Worm (Caenorhabditis elegans) whole organism, L2 larva: ENCODE data around the gene par-2.
"Not testable (repeated sequence)": the region's sequence is repeated elsewhere in the genome, so short reads cannot be mapped to it uniquely, and the experiment has no call there.

ENCODE experiments used
- C34F6.9 ChIP-seq: fragments of 150-350 bp; optimal IDR thresholded peaks from 2 replicates; lab custom pipeline; 2014; ENCODE audit warnings: missing biosample characterization, missing genetic modification characterization
- F13H6.1 ChIP-seq: sonication (generic microtip); optimal IDR thresholded peaks from 2 replicates; lab custom pipeline; 2016; ENCODE audit warnings: missing genetic modification characterization, missing compliant biosample characterization
- R02D3.7 ChIP-seq: fragments of 150-350 bp; optimal IDR thresholded peaks from 2 replicates; lab custom pipeline; 2014; ENCODE audit warnings: missing biosample characterization, missing genetic modification characterization
- Y55F3AM.14 ChIP-seq: fragments of 200-800 bp; sonication (Bioruptor generic); optimal IDR thresholded peaks from 2 replicates; lab custom pipeline; 2018; ENCODE audit warnings: mild to moderate bottlenecking, missing genetic modification characterization, missing compliant biosample characterization
- ZK546.5 ChIP-seq: sonication (generic microtip); optimal IDR thresholded peaks from 2 replicates; lab custom pipeline; 2017; ENCODE audit warnings: missing biosample characterization, missing genetic modification characterization
- alr-1 ChIP-seq: fragments of 150-350 bp; optimal IDR thresholded peaks from 2 replicates; lab custom pipeline; 2014; ENCODE audit warnings: missing biosample characterization, missing genetic modification characterization
- aly-2 ChIP-seq: fragments of 150-350 bp; optimal IDR thresholded peaks from 2 replicates; lab custom pipeline; 2014; ENCODE audit warnings: missing biosample characterization, missing genetic modification characterization
- ama-1 ChIP-seq: fragments of 150-350 bp; optimal IDR thresholded peaks from 2 replicates; lab custom pipeline; 2018; ENCODE audit warnings: inconsistent platforms
- blmp-1 ChIP-seq: sonication (generic microtip); optimal IDR thresholded peaks from 2 replicates; lab custom pipeline; 2017; ENCODE audit warnings: missing genetic modification characterization, mild to moderate bottlenecking, missing compliant biosample characterization, antibody characterized with exemption, moderate library complexity; ENCODE audit not compliant: insufficient read depth
- ceh-16 ChIP-seq: fragments of 150-350 bp; optimal IDR thresholded peaks from 2 replicates; lab custom pipeline; 2014; ENCODE audit warnings: missing biosample characterization, missing genetic modification characterization
- ceh-82 ChIP-seq: fragments of 150-350 bp; optimal IDR thresholded peaks from 2 replicates; lab custom pipeline; 2014; ENCODE audit warnings: missing biosample characterization, missing genetic modification characterization
- crh-2 ChIP-seq: sonication (generic microtip); optimal IDR thresholded peaks from 2 replicates; lab custom pipeline; 2017; ENCODE audit warnings: missing biosample characterization, missing genetic modification characterization
- dmd-4 ChIP-seq: sonication (generic microtip); optimal IDR thresholded peaks from 2 replicates; lab custom pipeline; 2017; ENCODE audit warnings: missing biosample characterization, missing genetic modification characterization
- egl-27 ChIP-seq: sonication (generic microtip); optimal IDR thresholded peaks from 3 replicates; lab custom pipeline; 2017; ENCODE audit warnings: missing biosample characterization, missing genetic modification reagents, missing genetic modification characterization
- elt-1 ChIP-seq: fragments of 150-350 bp; optimal IDR thresholded peaks from 2 replicates; lab custom pipeline; 2014; ENCODE audit warnings: missing biosample characterization, missing genetic modification characterization
- fos-1 ChIP-seq: fragments of 150-350 bp; optimal IDR thresholded peaks from 2 replicates; lab custom pipeline; 2014; ENCODE audit warnings: missing biosample characterization, missing genetic modification characterization
- gmeb-1 ChIP-seq: fragments of 150-350 bp; optimal IDR thresholded peaks from 2 replicates; lab custom pipeline; 2014; ENCODE audit warnings: missing biosample characterization, missing genetic modification characterization
- lin-11 ChIP-seq: fragments of 150-350 bp; sonication (generic microtip); optimal IDR thresholded peaks from 2 replicates; lab custom pipeline; 2014; ENCODE audit warnings: missing biosample characterization, missing genetic modification characterization, inconsistent platforms, mixed read lengths
- lin-13 ChIP-seq: fragments of 150-350 bp; optimal IDR thresholded peaks from 2 replicates; lab custom pipeline; 2014; ENCODE audit warnings: missing biosample characterization, missing genetic modification reagents, missing genetic modification characterization
- lin-39 ChIP-seq: fragments of 150-350 bp; optimal IDR thresholded peaks from 2 replicates; lab custom pipeline; 2014; ENCODE audit warnings: missing biosample characterization, missing genetic modification reagents, missing genetic modification characterization
- lsy-2 ChIP-seq, 2 experiments: fragments of 150-350 bp in 1 of 2; sonication (generic microtip) in 1 of 2; optimal IDR thresholded peaks; 2 replicates each; lab custom pipeline; 2014 to 2017; ENCODE audit warnings: missing biosample characterization in 2 of 2, missing genetic modification characterization in 2 of 2
- mab-5 ChIP-seq: fragments of 150-350 bp; optimal IDR thresholded peaks from 2 replicates; lab custom pipeline; 2014; ENCODE audit warnings: missing biosample characterization, missing genetic modification characterization
- mbf-1 ChIP-seq: sonication (generic microtip); optimal IDR thresholded peaks from 2 replicates; lab custom pipeline; 2017; ENCODE audit warnings: missing biosample characterization, missing genetic modification characterization
- nhr-11 ChIP-seq: fragments of 150-350 bp; optimal IDR thresholded peaks from 2 replicates; lab custom pipeline; 2014; ENCODE audit warnings: missing biosample characterization, missing genetic modification characterization
- nhr-12 ChIP-seq: fragments of 150-350 bp; optimal IDR thresholded peaks from 2 replicates; lab custom pipeline; 2014; ENCODE audit warnings: missing biosample characterization, missing genetic modification characterization
- nhr-129 ChIP-seq: fragments of 150-350 bp; optimal IDR thresholded peaks from 2 replicates; lab custom pipeline; 2014; ENCODE audit warnings: missing biosample characterization, missing genetic modification characterization
- nhr-23 ChIP-seq: fragments of 150-350 bp; optimal IDR thresholded peaks from 2 replicates; lab custom pipeline; 2014; ENCODE audit warnings: missing biosample characterization, missing genetic modification reagents, missing genetic modification characterization
- nhr-237 ChIP-seq: fragments of 150-350 bp; optimal IDR thresholded peaks from 2 replicates; lab custom pipeline; 2014; ENCODE audit warnings: missing biosample characterization, missing genetic modification characterization
- nhr-25 ChIP-seq: fragments of 150-350 bp; sonication (generic microtip); optimal IDR thresholded peaks from 3 replicates; lab custom pipeline; 2014; ENCODE audit warnings: missing biosample characterization, missing genetic modification characterization
- nhr-6 ChIP-seq: fragments of 150-350 bp; optimal IDR thresholded peaks from 2 replicates; lab custom pipeline; 2014; ENCODE audit warnings: missing biosample characterization, missing genetic modification characterization
- nhr-77 ChIP-seq: fragments of 150-350 bp; optimal IDR thresholded peaks from 2 replicates; lab custom pipeline; 2014; ENCODE audit warnings: missing biosample characterization, missing genetic modification characterization
- peb-1 ChIP-seq: fragments of 150-350 bp; optimal IDR thresholded peaks from 2 replicates; lab custom pipeline; 2014; ENCODE audit warnings: missing biosample characterization, missing genetic modification characterization
- sem-4 ChIP-seq: fragments of 150-350 bp; optimal IDR thresholded peaks from 2 replicates; lab custom pipeline; 2014; ENCODE audit warnings: missing biosample characterization, missing genetic modification reagents, missing genetic modification characterization
- skn-1 ChIP-seq: sonication (generic microtip); optimal IDR thresholded peaks from 2 replicates; lab custom pipeline; 2017; ENCODE audit warnings: missing biosample characterization, missing genetic modification characterization
- sma-3 ChIP-seq: sonication (generic microtip); optimal IDR thresholded peaks from 2 replicates; lab custom pipeline; 2016; ENCODE audit warnings: missing genetic modification reagents, missing genetic modification characterization, missing compliant biosample characterization
- sma-9 ChIP-seq, 2 experiments: fragments of 150-350 bp in 1 of 2; sonication (generic microtip) in 1 of 2; optimal IDR thresholded peaks; 2 replicates each; lab custom pipeline; 2014 to 2016; ENCODE audit warnings: missing genetic modification characterization in 2 of 2, mild to moderate bottlenecking in 1 of 2, missing biosample characterization in 1 of 2, missing compliant biosample characterization in 1 of 2, missing genetic modification reagents in 1 of 2, moderate library complexity in 1 of 2
- unc-39 ChIP-seq: fragments of 150-350 bp; optimal IDR thresholded peaks from 2 replicates; lab custom pipeline; 2014; ENCODE audit warnings: missing biosample characterization, missing genetic modification characterization
- unc-62 ChIP-seq: fragments of 150-350 bp; optimal IDR thresholded peaks from 2 replicates; lab custom pipeline; 2014; ENCODE audit warnings: missing biosample characterization, missing genetic modification reagents, missing genetic modification characterization
- zag-1 ChIP-seq: fragments of 150-350 bp; optimal IDR thresholded peaks from 2 replicates; lab custom pipeline; 2014; ENCODE audit warnings: missing biosample characterization, missing genetic modification characterization
- ztf-1 ChIP-seq: fragments of 200-800 bp; sonication (Bioruptor generic); conservative IDR thresholded peaks from 2 replicates; pipeline ENCODE4 v1.3.6; 2022; ENCODE audit warnings: missing genetic modification characterization, missing compliant biosample characterization
- ztf-11 ChIP-seq: sonication (generic microtip); optimal IDR thresholded peaks from 2 replicates; lab custom pipeline; 2017; ENCODE audit warnings: missing biosample characterization, missing genetic modification characterization
- ztf-4 ChIP-seq: fragments of 150-350 bp; optimal IDR thresholded peaks from 2 replicates; lab custom pipeline; 2014; ENCODE audit warnings: missing biosample characterization, missing genetic modification characterization

Gene par-2

DNA sequence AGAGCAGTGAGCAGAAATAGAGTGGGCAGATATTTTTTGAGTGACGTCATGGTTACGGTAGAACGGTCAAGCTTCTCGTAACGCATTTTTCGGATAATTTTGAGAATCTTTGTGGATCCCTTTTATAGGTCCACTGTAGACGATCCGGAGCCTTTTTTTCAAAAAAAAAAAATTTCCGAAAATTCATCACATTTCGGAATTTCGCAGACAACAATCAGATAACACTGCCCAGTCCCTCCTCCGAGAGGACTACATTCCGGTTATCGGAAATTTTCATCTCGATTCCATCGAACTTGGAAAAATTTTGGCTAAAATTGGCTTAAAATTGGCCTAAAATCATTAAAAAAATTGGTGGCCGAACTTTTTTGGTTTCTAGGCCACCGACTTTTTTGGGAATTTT is 21.2 kb upstream of the par-2 start, which contains the start of gene BE0003N10.6:
Gene BE0003N10.6 (minus strand): TSS at position 101 of the 400 bp plus-strand sequence.
- TF ChIP-seq ztf-4 (tag; lab: Kevin White, UChicago) = no peak
- TF ChIP-seq Y55F3AM.14 (GFP tag; lab: Kevin White, UChicago) = no peak
- no peak for TF ChIP-seq ztf-1 (GFP tag; lab: Robert Waterston, UW)
- TF ChIP-seq elt-1 = no peak
- no peak for TF ChIP-seq blmp-1 (tag; lab: Kevin White, UChicago)
- no peak for TF ChIP-seq R02D3.7 (tag; lab: Kevin White, UChicago)
- no peak for TF ChIP-seq ceh-82 (tag; lab: Kevin White, UChicago)
- TF ChIP-seq skn-1 = no peak
- no peak for TF ChIP-seq nhr-129 (tag; lab: Kevin White, UChicago)
- no peak for TF ChIP-seq alr-1 (tag; lab: Kevin White, UChicago)
- TF ChIP-seq unc-62 (GFP tag; lab: Kevin White, UChicago) = no peak
- no peak for TF ChIP-seq C34F6.9 (tag; lab: Kevin White, UChicago)
- TF ChIP-seq nhr-77 (tag; lab: Kevin White, UChicago) = no peak
- no peak for TF ChIP-seq nhr-25 (tag; lab: Kevin White, UChicago)
- TF ChIP-seq ZK546.5 (tag; lab: Kevin White, UChicago) = no peak
- no peak for TF ChIP-seq lin-39
- no peak for TF ChIP-seq fos-1 (tag; lab: Kevin White, UChicago)
- no peak for TF ChIP-seq ama-1 (lab: Kevin White, UChicago)

DNA sequence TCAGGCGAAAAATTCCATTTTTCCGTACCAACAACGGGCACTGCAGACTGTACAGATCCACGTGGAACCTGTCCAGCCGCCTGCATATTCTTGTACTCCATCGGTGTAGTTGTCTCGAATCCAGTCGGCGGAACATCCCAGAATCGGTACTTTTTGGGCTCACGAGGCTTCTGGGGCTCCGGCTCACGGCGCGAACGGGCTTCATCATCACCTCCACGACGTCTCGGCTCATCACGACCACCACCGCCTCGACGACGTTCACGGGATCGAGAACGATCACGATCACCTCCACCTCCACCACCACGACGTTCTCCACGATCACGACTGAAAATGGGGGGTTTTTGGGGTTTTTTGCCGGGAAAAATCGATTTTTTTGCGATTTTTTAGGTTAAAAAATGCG is 7.0 kb upstream of the par-2 start:
- TF ChIP-seq nhr-237 (tag; lab: Kevin White, UChicago) = no peak
- no peak for TF ChIP-seq lin-39
- TF ChIP-seq ztf-11 = no peak
- TF ChIP-seq nhr-6 (tag; lab: Kevin White, UChicago) = no peak
- no peak for TF ChIP-seq gmeb-1 (tag; lab: Kevin White, UChicago)
- TF ChIP-seq dmd-4 (tag; lab: Kevin White, UChicago) = no peak
- TF ChIP-seq nhr-77 (tag; lab: Kevin White, UChicago) = no peak
- no peak for TF ChIP-seq unc-39 (tag; lab: Kevin White, UChicago)
- TF ChIP-seq ceh-82 (tag; lab: Kevin White, UChicago) = no peak
- no peak for TF ChIP-seq ztf-1 (GFP tag; lab: Robert Waterston, UW)
- TF ChIP-seq nhr-23 (tag; lab: Kevin White, UChicago) = no peak
- no peak for TF ChIP-seq nhr-11 (tag; lab: Kevin White, UChicago)
- no peak for TF ChIP-seq C34F6.9 (tag; lab: Kevin White, UChicago)
- TF ChIP-seq sem-4 (tag; lab: Kevin White, UChicago) = no peak
- TF ChIP-seq elt-1 = no peak
- TF ChIP-seq sma-9 (GFP tag; optimal IDR thresholded peaks at IDR 0.05; lab: Kevin White, UChicago) = no peak
- TF ChIP-seq sma-9 (tag; optimal IDR thresholded peaks at IDR 0.05; lab: Kevin White, UChicago) = no peak

DNA sequence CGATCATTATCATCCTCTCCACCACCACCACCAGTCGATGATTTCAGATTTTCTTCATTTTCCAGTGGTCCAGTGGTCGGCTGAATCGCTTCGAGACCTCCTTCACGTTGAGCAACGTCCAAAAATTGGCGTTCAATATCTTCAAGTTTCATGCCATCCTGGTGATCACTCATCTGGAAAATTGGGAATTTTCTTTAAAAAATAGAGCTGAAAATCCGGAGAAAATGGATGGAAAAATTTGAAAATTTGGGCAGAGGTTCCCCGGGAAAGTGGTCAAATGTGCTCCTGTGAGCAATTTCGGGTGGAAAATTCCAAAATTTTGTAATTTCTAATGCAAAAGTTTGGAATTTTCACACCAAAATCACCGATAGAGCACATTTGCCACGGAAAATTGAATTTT is 4.8 kb upstream of the par-2 start, which contains the start of gene uaf-1:
Gene uaf-1 (minus strand): TSS at position 173 of the 400 bp plus-strand sequence.
- not testable (repeated sequence) for TF ChIP-seq F13H6.1 (tag; lab: Kevin White, UChicago); dmd-4 (tag; lab: Kevin White, UChicago); lin-39

DNA sequence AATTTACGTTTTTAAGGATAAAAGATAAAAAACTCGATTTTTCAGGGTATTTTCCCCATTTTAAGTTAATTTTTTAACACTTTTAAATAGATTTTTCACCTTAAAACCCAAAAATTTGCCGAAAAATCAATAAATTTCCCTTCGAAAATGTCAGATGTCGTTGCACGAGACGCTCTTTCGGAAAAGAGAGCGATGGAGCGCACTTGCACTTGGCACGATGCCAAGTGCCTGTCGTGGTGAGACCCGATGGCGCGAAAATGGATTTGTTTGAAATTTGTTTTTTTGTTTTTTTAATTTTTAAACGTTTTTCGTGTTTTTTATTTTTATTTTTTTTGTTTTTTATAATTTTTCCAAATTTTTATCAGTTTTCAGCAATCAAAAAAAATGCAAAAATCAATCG is 665 bp upstream of the par-2 start, which contains the start of the genes rab-18 and kbp-4:
Gene rab-18 (minus strand): TSS at position 240 of the 400 bp plus-strand sequence.
Gene kbp-4 (plus strand): TSS at position 366 of the 400 bp plus-strand sequence.
- TF ChIP-seq lin-39 (no peak), sem-4 (tag; lab: Kevin White, UChicago) (peak; percentile 94), ztf-11 (no peak), ZK546.5 (tag; lab: Kevin White, UChicago) (peak; percentile 64), Y55F3AM.14 (GFP tag; lab: Kevin White, UChicago) (peak; percentile 55), sma-3 (peak; percentile 97), zag-1 (peak; percentile 70), skn-1 (peak; percentile 80), unc-39 (tag; lab: Kevin White, UChicago) (no peak), lin-13 (GFP tag; lab: Kevin White, UChicago) (peak; percentile 97), ama-1 (lab: Kevin White, UChicago) (peak; percentile 77), nhr-6 (tag; lab: Kevin White, UChicago) (peak; percentile 92), unc-62 (GFP tag; lab: Kevin White, UChicago) (no peak), lin-11 (tag; lab: Kevin White, UChicago) (peak; percentile 94), sma-9 (GFP tag; optimal IDR thresholded peaks at IDR 0.05; lab: Kevin White, UChicago) (peak; percentile 90), sma-9 (tag; optimal IDR thresholded peaks at IDR 0.05; lab: Kevin White, UChicago) (no peak), peb-1 (tag; lab: Kevin White, UChicago) (no peak), ztf-4 (tag; lab: Kevin White, UChicago) (peak; percentile 95), nhr-12 (no peak), mab-5 (tag; lab: Kevin White, UChicago) (peak; percentile 87), ceh-82 (tag; lab: Kevin White, UChicago) (peak; percentile 77), crh-2 (tag; lab: Kevin White, UChicago) (peak; percentile 98), nhr-25 (tag; lab: Kevin White, UChicago) (peak; percentile 92), mbf-1 (tag; lab: Kevin White, UChicago) (no peak), dmd-4 (tag; lab: Kevin White, UChicago) (peak; percentile 22), elt-1 (no peak), lsy-2 (tag; optimal IDR thresholded peaks at IDR 0.05; lab: Kevin White, UChicago) (peak; percentile 87 to 97), alr-1 (tag; lab: Kevin White, UChicago) (no peak), egl-27 (peak; percentile 83), aly-2 (no peak), nhr-11 (tag; lab: Kevin White, UChicago) (no peak), C34F6.9 (tag; lab: Kevin White, UChicago) (peak; percentile 99), gmeb-1 (tag; lab: Kevin White, UChicago) (peak; percentile 98), nhr-77 (tag; lab: Kevin White, UChicago) (no peak), nhr-23 (tag; lab: Kevin White, UChicago) (no peak), nhr-129 (tag; lab: Kevin White, UChicago) (peak; percentile 91), ceh-16 (peak; percentile 81)
